Worm (Caenorhabditis elegans) whole organism, L1 larva: ENCODE measurements around the gene vha-1.

Experiments used
- C16A3.4 ChIP-seq: fragments of 150-350 bp; optimal IDR thresholded peaks from 2 replicates; lab custom pipeline; 2014; ENCODE audit warnings: missing biosample characterization, missing genetic modification characterization
- F16B12.6 ChIP-seq: fragments of 150-350 bp; optimal IDR thresholded peaks from 2 replicates; lab custom pipeline; 2014; ENCODE audit warnings: missing biosample characterization, missing genetic modification characterization
- aly-2 ChIP-seq: fragments of 150-350 bp; optimal IDR thresholded peaks from 2 replicates; lab custom pipeline; 2014; ENCODE audit warnings: missing biosample characterization, missing genetic modification characterization
- blmp-1 ChIP-seq: fragments of 150-350 bp; optimal IDR thresholded peaks from 2 replicates; lab custom pipeline; 2014; ENCODE audit warnings: missing biosample characterization, missing genetic modification characterization
- ceh-8 ChIP-seq: fragments of 200-800 bp; sonication (Bioruptor generic); optimal IDR thresholded peaks from 2 replicates; lab custom pipeline; 2018; ENCODE audit warnings: mild to moderate bottlenecking, missing genetic modification characterization, moderate library complexity, missing compliant biosample characterization
- ceh-82 ChIP-seq, 3 experiments: fragments of 150-350 bp in 1 of 3; sonication (generic microtip) in 2 of 3; optimal IDR thresholded peaks; 2 replicates each; lab custom pipeline; 2014 to 2017; ENCODE audit warnings: missing biosample characterization in 3 of 3, missing genetic modification characterization in 3 of 3
- ceh-88 ChIP-seq: fragments of 200-800 bp; sonication (Bioruptor generic); IDR thresholded peaks from 2 replicates; pipeline ENCODE4 v1.3.6; 2022; ENCODE audit warnings: missing genetic modification characterization, missing compliant biosample characterization
- efl-1 ChIP-seq, 4 experiments: fragments of 150-350 bp; optimal IDR thresholded peaks in 3 of 4; peaks in 1 of 4; 1 replicate in 1 of 4; 2 replicates in 3 of 4; lab custom pipeline; 2014; ENCODE audit warnings: missing biosample characterization in 2 of 4, missing genetic modification characterization in 2 of 4, missing genetic modification reagents in 2 of 4
- efl-3 ChIP-seq: fragments of 200-800 bp; sonication (Bioruptor generic); optimal IDR thresholded peaks from 2 replicates; lab custom pipeline; 2018; ENCODE audit warnings: mild to moderate bottlenecking, missing genetic modification characterization, missing compliant biosample characterization
- egl-27 ChIP-seq, 2 experiments: fragments of 150-350 bp in 1 of 2; sonication (generic microtip); optimal IDR thresholded peaks; 3 replicates each; lab custom pipeline; 2017 to 2018; ENCODE audit warnings: missing biosample characterization in 2 of 2, missing genetic modification characterization in 2 of 2, missing genetic modification reagents in 2 of 2
- elt-2 ChIP-seq: sonication (generic microtip); optimal IDR thresholded peaks from 2 replicates; lab custom pipeline; 2016; ENCODE audit warnings: missing genetic modification characterization, mild to moderate bottlenecking, inconsistent platforms, missing compliant biosample characterization, missing genetic modification reagents
- ets-5 ChIP-seq: fragments of 200-800 bp; sonication (Bioruptor generic); IDR thresholded peaks from 2 replicates; pipeline ENCODE4 v1.3.6; 2022; ENCODE audit warnings: missing genetic modification characterization, missing compliant biosample characterization
- fkh-10 ChIP-seq: sonication (generic microtip); optimal IDR thresholded peaks from 2 replicates; lab custom pipeline; 2017; ENCODE audit warnings: missing biosample characterization, missing genetic modification reagents, missing genetic modification characterization
- fkh-4 ChIP-seq: sonication (generic microtip); optimal IDR thresholded peaks from 2 replicates; lab custom pipeline; 2016; ENCODE audit warnings: missing compliant biosample characterization, missing genetic modification characterization, borderline replicate concordance
- grh-1 ChIP-seq: fragments of 200-800 bp; sonication (Bioruptor generic); IDR thresholded peaks from 2 replicates; pipeline ENCODE4 v1.3.6; 2022; ENCODE audit warnings: missing genetic modification reagents, missing genetic modification characterization, missing compliant biosample characterization
- hlh-4 ChIP-seq: sonication (generic microtip); optimal IDR thresholded peaks from 2 replicates; lab custom pipeline; 2016; ENCODE audit warnings: mild to moderate bottlenecking, missing genetic modification characterization, missing compliant biosample characterization
- irx-1 ChIP-seq: sonication (generic microtip); optimal IDR thresholded peaks from 2 replicates; lab custom pipeline; 2016; ENCODE audit warnings: missing genetic modification characterization, missing compliant biosample characterization
- isw-1 ChIP-seq: fragments of 200-800 bp; sonication (Bioruptor generic); IDR thresholded peaks from 2 replicates; pipeline ENCODE4 v1.3.6; 2022; ENCODE audit warnings: missing genetic modification characterization, missing compliant biosample characterization
- lin-13 ChIP-seq: fragments of 150-350 bp; optimal IDR thresholded peaks from 2 replicates; lab custom pipeline; 2014; ENCODE audit warnings: missing biosample characterization, missing genetic modification reagents, missing genetic modification characterization
- lin-14 ChIP-seq: fragments of 200-800 bp; sonication (Bioruptor generic); optimal IDR thresholded peaks from 2 replicates; lab custom pipeline; 2018; ENCODE audit warnings: mild to moderate bottlenecking, missing genetic modification characterization, moderate library complexity, missing compliant biosample characterization
- lin-15B ChIP-seq: fragments of 150-350 bp; sonication (generic microtip); optimal IDR thresholded peaks from 3 replicates; lab custom pipeline; 2014; ENCODE audit warnings: missing biosample characterization, missing genetic modification characterization
- lin-35 ChIP-seq, 2 experiments: fragments of 150-350 bp; optimal IDR thresholded peaks; 2 replicates each; lab custom pipeline; 2014; ENCODE audit warnings: missing biosample characterization in 2 of 2, missing genetic modification characterization in 2 of 2, missing genetic modification reagents in 2 of 2
- lin-39 ChIP-seq: fragments of 150-350 bp; optimal IDR thresholded peaks from 2 replicates; lab custom pipeline; 2014; ENCODE audit warnings: missing biosample characterization, missing genetic modification reagents, missing genetic modification characterization
- lsy-2 ChIP-seq, 2 experiments: fragments of 150-350 bp; optimal IDR thresholded peaks; 2 replicates each; lab custom pipeline; 2014; ENCODE audit warnings: missing biosample characterization in 2 of 2, missing genetic modification characterization in 2 of 2
- mab-9 ChIP-seq: fragments of 200-800 bp; sonication (Bioruptor generic); IDR thresholded peaks from 2 replicates; pipeline ENCODE4 v1.3.6; 2022; ENCODE audit warnings: missing genetic modification reagents, missing genetic modification characterization, missing compliant biosample characterization
- mdl-1 ChIP-seq, 2 experiments: fragments of 150-350 bp; optimal IDR thresholded peaks; 2 replicates each; lab custom pipeline; 2014 to 2017; ENCODE audit warnings: missing biosample characterization in 2 of 2, missing genetic modification characterization in 2 of 2, inconsistent platforms in 1 of 2
- nhr-12 ChIP-seq: sonication (generic microtip); optimal IDR thresholded peaks from 2 replicates; lab custom pipeline; 2017; ENCODE audit warnings: missing biosample characterization, missing genetic modification characterization
- nhr-19 ChIP-seq: fragments of 200-800 bp; sonication (Bioruptor generic); conservative IDR thresholded peaks from 2 replicates; pipeline ENCODE4 v1.3.6; 2022; ENCODE audit warnings: missing genetic modification characterization, missing compliant biosample characterization
- nhr-20 ChIP-seq: sonication (generic microtip); optimal IDR thresholded peaks from 2 replicates; lab custom pipeline; 2016; ENCODE audit warnings: mild to moderate bottlenecking, missing genetic modification characterization, missing compliant biosample characterization
- nhr-28 ChIP-seq: fragments of 150-350 bp; optimal IDR thresholded peaks from 2 replicates; lab custom pipeline; 2014; ENCODE audit warnings: missing biosample characterization, missing genetic modification characterization
- nhr-47 ChIP-seq: sonication (generic microtip); optimal IDR thresholded peaks from 2 replicates; lab custom pipeline; 2016; ENCODE audit warnings: mild to moderate bottlenecking, missing genetic modification characterization, moderate library complexity, missing compliant biosample characterization
- nhr-71 ChIP-seq: sonication (generic microtip); optimal IDR thresholded peaks from 2 replicates; lab custom pipeline; 2016; ENCODE audit warnings: mild to moderate bottlenecking, missing genetic modification characterization, moderate library complexity, missing compliant biosample characterization
- nhr-76 ChIP-seq: sonication (generic microtip); optimal IDR thresholded peaks from 2 replicates; lab custom pipeline; 2017; ENCODE audit warnings: missing biosample characterization, missing genetic modification characterization
- nhr-84 ChIP-seq: sonication (generic microtip); optimal IDR thresholded peaks from 2 replicates; lab custom pipeline; 2017; ENCODE audit warnings: missing biosample characterization, missing genetic modification characterization
- nhr-90 ChIP-seq: sonication (generic microtip); optimal IDR thresholded peaks from 2 replicates; lab custom pipeline; 2016; ENCODE audit warnings: mild to moderate bottlenecking, missing genetic modification characterization, missing compliant biosample characterization; ENCODE audit not compliant: poor library complexity
- pag-3 ChIP-seq: sonication (generic microtip); optimal IDR thresholded peaks from 2 replicates; lab custom pipeline; 2017; ENCODE audit warnings: missing genetic modification characterization, mild to moderate bottlenecking, missing compliant biosample characterization, antibody characterized with exemption, borderline replicate concordance; ENCODE audit not compliant: insufficient read depth
- rnt-1 ChIP-seq: sonication (generic microtip); optimal IDR thresholded peaks from 2 replicates; lab custom pipeline; 2016; ENCODE audit warnings: mild to moderate bottlenecking, missing genetic modification characterization, moderate library complexity, missing compliant biosample characterization
- snu-23 ChIP-seq: sonication (generic microtip); optimal IDR thresholded peaks from 2 replicates; lab custom pipeline; 2016; ENCODE audit warnings: missing genetic modification characterization, missing compliant biosample characterization
- sox-4 ChIP-seq: sonication (generic microtip); optimal IDR thresholded peaks from 2 replicates; lab custom pipeline; 2016; ENCODE audit warnings: missing genetic modification characterization, missing compliant biosample characterization
- sptf-1 ChIP-seq: fragments of 150-350 bp; optimal IDR thresholded peaks from 2 replicates; lab custom pipeline; 2014; ENCODE audit warnings: missing biosample characterization, missing genetic modification characterization
- sup-37 ChIP-seq: fragments of 200-800 bp; sonication (Bioruptor generic); optimal IDR thresholded peaks from 2 replicates; lab custom pipeline; 2018; ENCODE audit warnings: mild to moderate bottlenecking, missing genetic modification characterization, missing compliant biosample characterization
- swsn-7 ChIP-seq: sonication (generic microtip); optimal IDR thresholded peaks from 2 replicates; lab custom pipeline; 2016; ENCODE audit warnings: missing genetic modification characterization, missing compliant biosample characterization
- tbx-2 ChIP-seq: sonication (generic microtip); optimal IDR thresholded peaks from 2 replicates; lab custom pipeline; 2016; ENCODE audit warnings: missing genetic modification characterization, missing compliant biosample characterization
- unc-30 ChIP-seq: sonication (generic microtip); optimal IDR thresholded peaks from 2 replicates; lab custom pipeline; 2017; ENCODE audit warnings: missing biosample characterization, missing genetic modification characterization
- unc-62 ChIP-seq: fragments of 150-350 bp; optimal IDR thresholded peaks from 2 replicates; lab custom pipeline; 2014; ENCODE audit warnings: missing biosample characterization, missing genetic modification reagents, missing genetic modification characterization
- unc-86 ChIP-seq: sonication (generic microtip); optimal IDR thresholded peaks from 2 replicates; lab custom pipeline; 2016; ENCODE audit warnings: missing genetic modification characterization, missing compliant biosample characterization
- vab-15 ChIP-seq: sonication (generic microtip); optimal IDR thresholded peaks from 2 replicates; lab custom pipeline; 2017; ENCODE audit warnings: missing genotype, mild to moderate bottlenecking, missing genetic modification characterization, missing compliant biosample characterization
- xbp-1 ChIP-seq: sonication (generic microtip); optimal IDR thresholded peaks from 2 replicates; lab custom pipeline; 2016; ENCODE audit warnings: missing genetic modification characterization, missing compliant biosample characterization

Gene vha-1

DNA sequence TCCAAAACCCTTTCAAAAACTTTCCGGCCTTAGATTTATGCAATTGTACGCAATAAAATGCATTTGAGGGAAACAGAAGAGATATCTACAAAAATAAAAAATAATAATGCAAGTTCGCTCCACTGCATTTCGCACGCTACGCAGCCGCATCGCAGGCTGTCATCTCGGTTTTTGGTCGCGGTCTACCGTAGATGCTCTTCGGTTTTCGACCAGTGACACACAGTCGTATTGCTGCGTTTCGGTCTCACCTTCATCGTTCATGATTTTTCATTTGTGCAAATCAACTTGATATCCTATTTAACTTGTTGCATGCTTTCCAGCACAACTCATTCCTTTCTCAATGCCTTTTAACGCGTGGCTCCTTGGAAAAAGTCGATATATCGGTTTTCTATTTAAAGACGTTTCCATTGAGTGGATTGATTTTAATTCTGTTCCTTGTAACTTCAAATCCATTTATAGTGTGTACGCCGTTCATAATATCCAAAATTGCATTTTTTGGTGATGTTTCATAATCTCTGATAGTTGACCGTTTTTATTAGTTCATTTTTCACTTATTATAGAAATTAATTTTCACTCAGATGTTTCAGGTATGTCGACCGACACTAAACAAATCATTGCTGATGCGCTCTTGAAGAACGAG lies at the start of gene vha-1 (continued):
- TF ChIP-seq F16B12.6 (peak; percentile 64), nhr-19 (GFP tag; lab: Robert Waterston, UW) (peak; percentile 53), sptf-1 (tag; lab: Kevin White, UChicago) (no peak), nhr-71 (tag; lab: Kevin White, UChicago) (peak; percentile 90), ceh-82 (tag; optimal IDR thresholded peaks at IDR 0.05; lab: Kevin White, UChicago) (peak; percentile 74 to 95 (median 83)), xbp-1 (peak; percentile 67), lin-15B (tag; lab: Kevin White, UChicago) (peak; percentile 95), ceh-88 (GFP tag; lab: Robert Waterston, UW) (no peak; the same call in 1 of the 2 replicates), lsy-2 (tag; optimal IDR thresholded peaks at IDR 0.05; lab: Kevin White, UChicago) (peak; percentile 86 to 97), swsn-7 (tag; lab: Kevin White, UChicago) (peak; percentile 73), irx-1 (tag; lab: Kevin White, UChicago) (no peak), tbx-2 (tag; lab: Kevin White, UChicago) (peak; percentile 81), hlh-4 (tag; lab: Kevin White, UChicago) (no peak)

DNA sequence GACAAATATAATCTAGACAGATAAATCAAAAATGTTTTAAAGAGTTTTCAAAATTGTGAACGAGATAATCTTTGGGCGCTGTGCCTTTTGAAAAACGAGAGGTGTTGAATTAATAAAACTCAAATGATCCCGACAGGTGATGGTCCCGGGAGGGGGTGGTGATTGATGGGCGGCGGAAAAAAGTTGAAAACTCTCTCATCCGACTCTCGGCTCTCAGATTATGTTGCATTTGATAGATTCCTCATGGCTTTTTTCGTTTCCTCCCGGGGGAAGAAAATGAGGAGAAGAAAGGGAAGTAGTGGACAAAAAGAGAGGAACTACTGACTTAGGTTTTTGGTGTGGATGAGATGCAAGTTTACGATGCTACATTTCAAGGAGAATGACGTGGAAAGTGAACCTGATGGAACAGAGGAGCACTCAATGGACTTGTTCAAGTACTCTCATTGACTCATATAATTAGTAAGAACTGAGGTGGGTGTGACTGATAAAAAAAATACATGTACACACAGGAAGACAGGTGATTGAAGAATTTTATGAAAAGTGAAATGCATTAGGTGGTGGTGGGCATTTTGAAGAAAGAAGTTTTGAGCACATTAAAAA lies 49.6 kb upstream of the vha-1 start:
- TF ChIP-seq unc-30 (tag; lab: Kevin White, UChicago) = no peak
- no peak for TF ChIP-seq nhr-47 (tag; lab: Kevin White, UChicago)
- no peak for TF ChIP-seq unc-62 (GFP tag; lab: Kevin White, UChicago)
- TF ChIP-seq nhr-20 = peak; percentile 20
- TF ChIP-seq lin-13 (GFP tag; lab: Kevin White, UChicago) = no peak
- TF ChIP-seq nhr-71 (tag; lab: Kevin White, UChicago) = peak; percentile 60
- TF ChIP-seq ets-5 (GFP tag; lab: Robert Waterston, UW) = no peak
- no peak for TF ChIP-seq nhr-12
- no peak for TF ChIP-seq efl-3
- TF ChIP-seq efl-1 (optimal IDR thresholded peaks at IDR 0.05; lab: Kevin White, UChicago) = no peak
- peak in 1 of 2 experiments; percentile 3 for TF ChIP-seq efl-1 (GFP tag; optimal IDR thresholded peaks at IDR 0.05 in 1 of 2; lab: Kevin White, UChicago)
- no peak for TF ChIP-seq pag-3
- no peak for TF ChIP-seq nhr-76 (tag; lab: Kevin White, UChicago)
- no peak for TF ChIP-seq mab-9
- TF ChIP-seq nhr-90 = no peak
- TF ChIP-seq isw-1 (GFP tag; lab: Robert Waterston, UW) = no peak
- peak; percentile 51 for TF ChIP-seq lin-39
- TF ChIP-seq lin-14 (GFP tag; lab: Kevin White, UChicago) = peak; percentile 90
- no peak for TF ChIP-seq vab-15
- no peak for TF ChIP-seq xbp-1
- TF ChIP-seq ceh-8 (GFP tag; lab: Kevin White, UChicago) = no peak
- no peak for TF ChIP-seq egl-27 (tag; optimal IDR thresholded peaks at IDR 0.05; lab: Kevin White, UChicago)
- no peak; the same call in 1 of the 2 replicates for TF ChIP-seq nhr-19 (GFP tag; lab: Robert Waterston, UW)
- no peak for TF ChIP-seq unc-86 (tag; lab: Kevin White, UChicago)
- TF ChIP-seq lin-35 (GFP tag; optimal IDR thresholded peaks at IDR 0.05; lab: Kevin White, UChicago) = no peak
- TF ChIP-seq rnt-1 (tag; lab: Kevin White, UChicago) = peak; percentile 74
- TF ChIP-seq blmp-1 (tag; lab: Kevin White, UChicago) = no peak
- no peak for TF ChIP-seq fkh-4 (tag; lab: Kevin White, UChicago)
- no peak for TF ChIP-seq aly-2 (tag; lab: Kevin White, UChicago)
- TF ChIP-seq elt-2 (tag; lab: Kevin White, UChicago) = no peak
- TF ChIP-seq sup-37 (GFP tag; lab: Kevin White, UChicago) = no peak
- TF ChIP-seq nhr-84 = no peak
- TF ChIP-seq snu-23 = peak; percentile 19
- TF ChIP-seq ceh-82 (tag; optimal IDR thresholded peaks at IDR 0.05; lab: Kevin White, UChicago) = no peak
- no peak for TF ChIP-seq irx-1 (tag; lab: Kevin White, UChicago)
- no peak for TF ChIP-seq mdl-1 (tag; optimal IDR thresholded peaks at IDR 0.05; lab: Kevin White, UChicago)
- no peak for TF ChIP-seq nhr-28 (tag; lab: Kevin White, UChicago)
- no peak for TF ChIP-seq fkh-10 (GFP tag; lab: Kevin White, UChicago)
- no peak for TF ChIP-seq grh-1 (GFP tag; lab: Robert Waterston, UW)
- no peak for TF ChIP-seq F16B12.6
- no peak for TF ChIP-seq sox-4 (tag; lab: Kevin White, UChicago)
- TF ChIP-seq C16A3.4 = no peak
